Worm (Caenorhabditis elegans) whole organism, L3 larva: ENCODE results near the gene F38B7.11.

Experiments used
- R02D3.7 ChIP-seq: fragments of 150-350 bp; optimal IDR thresholded peaks from 2 replicates; lab custom pipeline; 2014; ENCODE audit warnings: missing biosample characterization, missing genetic modification characterization
- ZK546.5 ChIP-seq: sonication (generic microtip); optimal IDR thresholded peaks from 2 replicates; lab custom pipeline; 2017; ENCODE audit warnings: missing biosample characterization, missing genetic modification characterization
- aly-2 ChIP-seq: fragments of 150-350 bp; optimal IDR thresholded peaks from 2 replicates; lab custom pipeline; 2014; ENCODE audit warnings: missing biosample characterization, missing genetic modification characterization
- ama-1 ChIP-seq: fragments of 150-350 bp; optimal IDR thresholded peaks from 2 replicates; lab custom pipeline; 2018
- ceh-16 ChIP-seq: sonication (generic microtip); optimal IDR thresholded peaks from 2 replicates; lab custom pipeline; 2017; ENCODE audit warnings: missing biosample characterization, missing genetic modification characterization
- ceh-28 ChIP-seq: fragments of 150-350 bp; optimal IDR thresholded peaks from 2 replicates; lab custom pipeline; 2014; ENCODE audit warnings: missing biosample characterization, missing genetic modification reagents, missing genetic modification characterization
- ceh-82 ChIP-seq: fragments of 150-350 bp; optimal IDR thresholded peaks from 2 replicates; lab custom pipeline; 2014; ENCODE audit warnings: missing biosample characterization, missing genetic modification characterization
- ceh-9 ChIP-seq: sonication (generic microtip); optimal IDR thresholded peaks from 2 replicates; lab custom pipeline; 2018; ENCODE audit warnings: missing biosample characterization, missing genetic modification characterization
- daf-12 ChIP-seq: fragments of 150-350 bp; optimal IDR thresholded peaks from 2 replicates; lab custom pipeline; 2014; ENCODE audit warnings: missing biosample characterization, missing genetic modification reagents, missing genetic modification characterization
- egl-27 ChIP-seq: sonication (generic microtip); optimal IDR thresholded peaks from 4 replicates; lab custom pipeline; 2017; ENCODE audit warnings: missing biosample characterization, missing genetic modification reagents, missing genetic modification characterization
- egl-5 ChIP-seq: fragments of 150-350 bp; optimal IDR thresholded peaks from 2 replicates; lab custom pipeline; 2017; ENCODE audit warnings: missing biosample characterization, missing genetic modification reagents, missing genetic modification characterization, inconsistent platforms
- elt-1 ChIP-seq: fragments of 150-350 bp; optimal IDR thresholded peaks from 2 replicates; lab custom pipeline; 2014; ENCODE audit warnings: missing biosample characterization, missing genetic modification characterization
- elt-2 ChIP-seq: sonication (generic microtip); optimal IDR thresholded peaks from 2 replicates; lab custom pipeline; 2016; ENCODE audit warnings: missing genetic modification reagents, mild to moderate bottlenecking, missing genetic modification characterization, missing compliant biosample characterization
- elt-3 ChIP-seq, 3 experiments: fragments of 150-350 bp in 1 of 3; sonication (generic microtip) in 2 of 3; optimal IDR thresholded peaks; 2 replicates in 2 of 3; 4 replicates in 1 of 3; lab custom pipeline; 2014 to 2017; ENCODE audit warnings: missing biosample characterization in 3 of 3, missing genetic modification characterization in 3 of 3
- eor-1 ChIP-seq, 2 experiments: fragments of 150-350 bp; optimal IDR thresholded peaks; 2 replicates each; lab custom pipeline; 2014 to 2018; ENCODE audit warnings: missing biosample characterization in 2 of 2, missing genetic modification characterization in 2 of 2
- fkh-10 ChIP-seq: sonication (generic microtip); optimal IDR thresholded peaks from 2 replicates; lab custom pipeline; 2017; ENCODE audit warnings: missing biosample characterization, missing genetic modification reagents, missing genetic modification characterization
- fkh-2 ChIP-seq: fragments of 150-350 bp; optimal IDR thresholded peaks from 2 replicates; lab custom pipeline; 2014; ENCODE audit warnings: missing biosample characterization, missing genetic modification reagents, missing genetic modification characterization
- fos-1 ChIP-seq: fragments of 150-350 bp; optimal IDR thresholded peaks from 2 replicates; lab custom pipeline; 2014; ENCODE audit warnings: missing biosample characterization, missing genetic modification characterization
- hmg-11 ChIP-seq: sonication (generic microtip); optimal IDR thresholded peaks from 2 replicates; lab custom pipeline; 2016; ENCODE audit warnings: missing genetic modification characterization, missing compliant biosample characterization
- jun-1 ChIP-seq: fragments of 150-350 bp; optimal IDR thresholded peaks from 2 replicates; lab custom pipeline; 2014; ENCODE audit warnings: missing biosample characterization, missing genetic modification reagents, missing genetic modification characterization
- lin-15B ChIP-seq: fragments of 150-350 bp; optimal IDR thresholded peaks from 2 replicates; lab custom pipeline; 2014; ENCODE audit warnings: missing biosample characterization, missing genetic modification characterization
- lin-39 ChIP-seq: fragments of 150-350 bp; optimal IDR thresholded peaks from 2 replicates; lab custom pipeline; 2018; ENCODE audit warnings: missing biosample characterization, missing genetic modification reagents, missing genetic modification characterization
- lsy-12 ChIP-seq: sonication (generic microtip); optimal IDR thresholded peaks from 2 replicates; lab custom pipeline; 2016; ENCODE audit warnings: mild to moderate bottlenecking, missing genetic modification characterization, missing compliant biosample characterization
- mdl-1 ChIP-seq: fragments of 150-350 bp; optimal IDR thresholded peaks from 2 replicates; lab custom pipeline; 2014; ENCODE audit warnings: missing biosample characterization, missing genetic modification characterization
- mml-1 ChIP-seq: fragments of 150-350 bp; sonication (generic microtip); optimal IDR thresholded peaks from 3 replicates; lab custom pipeline; 2014; ENCODE audit warnings: missing biosample characterization, missing genetic modification characterization
- nfya-1 ChIP-seq: sonication (generic microtip); optimal IDR thresholded peaks from 2 replicates; lab custom pipeline; 2017; ENCODE audit warnings: missing genetic modification characterization, mild to moderate bottlenecking, missing compliant biosample characterization, antibody characterized with exemption, moderate library complexity; ENCODE audit not compliant: insufficient read depth
- nhr-11 ChIP-seq: fragments of 150-350 bp; optimal IDR thresholded peaks from 2 replicates; lab custom pipeline; 2014; ENCODE audit warnings: missing biosample characterization, missing genetic modification characterization
- nhr-12 ChIP-seq: fragments of 150-350 bp; optimal IDR thresholded peaks from 2 replicates; lab custom pipeline; 2014; ENCODE audit warnings: missing biosample characterization, missing genetic modification characterization
- nhr-23 ChIP-seq: fragments of 150-350 bp; optimal IDR thresholded peaks from 2 replicates; lab custom pipeline; 2014; ENCODE audit warnings: missing biosample characterization, missing genetic modification reagents, missing genetic modification characterization
- nhr-237 ChIP-seq: fragments of 150-350 bp; optimal IDR thresholded peaks from 2 replicates; lab custom pipeline; 2014; ENCODE audit warnings: missing biosample characterization, missing genetic modification characterization
- nhr-25 ChIP-seq: sonication (generic microtip); optimal IDR thresholded peaks from 2 replicates; lab custom pipeline; 2017; ENCODE audit warnings: missing biosample characterization, missing genetic modification characterization
- nhr-28 ChIP-seq: fragments of 150-350 bp; optimal IDR thresholded peaks from 2 replicates; lab custom pipeline; 2014; ENCODE audit warnings: missing biosample characterization, missing genetic modification characterization
- nhr-43 ChIP-seq: sonication (generic microtip); optimal IDR thresholded peaks from 2 replicates; lab custom pipeline; 2016; ENCODE audit warnings: mild to moderate bottlenecking, missing genetic modification characterization, missing compliant biosample characterization; ENCODE audit not compliant: poor library complexity, severe bottlenecking
- nhr-67 ChIP-seq: fragments of 150-350 bp; optimal IDR thresholded peaks from 2 replicates; lab custom pipeline; 2014; ENCODE audit warnings: missing biosample characterization, missing genetic modification characterization
- nhr-76 ChIP-seq: fragments of 150-350 bp; sonication (generic microtip); optimal IDR thresholded peaks from 5 replicates; lab custom pipeline; 2014; ENCODE audit warnings: missing biosample characterization, missing genetic modification characterization
- nhr-77 ChIP-seq: fragments of 150-350 bp; optimal IDR thresholded peaks from 2 replicates; lab custom pipeline; 2014; ENCODE audit warnings: missing biosample characterization, missing genetic modification characterization
- pha-4 ChIP-seq: fragments of 150-350 bp; optimal IDR thresholded peaks from 2 replicates; lab custom pipeline; 2014; ENCODE audit warnings: missing biosample characterization, missing genetic modification reagents, missing genetic modification characterization
- pqm-1 ChIP-seq: fragments of 150-350 bp; optimal IDR thresholded peaks from 2 replicates; lab custom pipeline; 2017; ENCODE audit warnings: missing biosample characterization, missing genetic modification characterization, inconsistent platforms
- sea-2 ChIP-seq: fragments of 150-350 bp; sonication (generic microtip); optimal IDR thresholded peaks from 4 replicates; lab custom pipeline; 2014; ENCODE audit warnings: missing biosample characterization, missing genetic modification reagents, missing genetic modification characterization
- skn-1 ChIP-seq: fragments of 150-350 bp; optimal IDR thresholded peaks from 2 replicates; lab custom pipeline; 2014; ENCODE audit warnings: missing biosample characterization, missing genetic modification characterization
- snpc-4 ChIP-seq: fragments of 150-350 bp; optimal IDR thresholded peaks from 2 replicates; lab custom pipeline; 2014; ENCODE audit warnings: missing biosample characterization, missing genetic modification characterization
- tbx-2 ChIP-seq: sonication (generic microtip); optimal IDR thresholded peaks from 2 replicates; lab custom pipeline; 2016; ENCODE audit warnings: mild to moderate bottlenecking, missing genetic modification characterization, missing compliant biosample characterization
- unc-39 ChIP-seq: sonication (generic microtip); optimal IDR thresholded peaks from 4 replicates; lab custom pipeline; 2017; ENCODE audit warnings: missing biosample characterization, missing genetic modification characterization
- unc-62 ChIP-seq: fragments of 150-350 bp; sonication (generic microtip); optimal IDR thresholded peaks from 4 replicates; lab custom pipeline; 2014; ENCODE audit warnings: missing biosample characterization, missing genetic modification reagents, missing genetic modification characterization
- zag-1 ChIP-seq: fragments of 150-350 bp; optimal IDR thresholded peaks from 2 replicates; lab custom pipeline; 2014; ENCODE audit warnings: missing biosample characterization, missing genetic modification characterization
- ztf-11 ChIP-seq: fragments of 150-350 bp; optimal IDR thresholded peaks from 2 replicates; lab custom pipeline; 2014; ENCODE audit warnings: missing biosample characterization, missing genetic modification characterization
- ztf-4 ChIP-seq: fragments of 150-350 bp; optimal IDR thresholded peaks from 2 replicates; lab custom pipeline; 2014; ENCODE audit warnings: missing biosample characterization, missing genetic modification characterization

F38B7.11 gene

DNA sequence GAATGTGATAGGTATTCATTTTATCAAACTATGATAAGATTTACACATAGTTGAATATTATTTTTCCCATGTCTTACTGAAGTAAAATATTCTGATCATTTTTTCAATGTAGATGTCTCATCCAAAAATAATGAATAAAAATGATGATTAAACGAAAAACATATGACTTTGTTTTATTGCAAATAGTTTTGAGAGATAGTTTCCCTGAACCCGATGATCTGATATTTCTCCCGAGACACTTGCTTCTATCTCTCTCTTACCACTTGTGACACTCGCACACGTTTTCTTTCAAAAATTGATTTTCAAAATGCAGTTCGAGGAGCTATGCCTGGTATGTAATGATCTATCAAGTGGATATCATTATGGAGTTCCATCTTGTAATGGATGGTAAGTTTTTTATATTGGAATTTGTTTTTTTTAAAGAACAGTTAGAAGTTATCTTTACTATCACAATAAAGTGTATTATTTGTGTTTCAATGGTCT lies 23.3 kb downstream of the F38B7.11 start, which contains the start of the genes nhr-101 and pms-2:
Gene nhr-101 (plus strand): TSS at position 308 of the 483 bp plus-strand sequence.
Gene pms-2 (minus strand): TSS at position 433 of the 483 bp plus-strand sequence.
- TF ChIP-seq nhr-25 (tag; lab: Kevin White, UChicago) (no peak), skn-1 (tag; lab: Kevin White, UChicago) (no peak), nfya-1 (no peak), ceh-28 (tag; lab: Kevin White, UChicago) (no peak), egl-27 (tag; lab: Kevin White, UChicago) (no peak), lin-39 (tag; lab: Kevin White, UChicago) (no peak), snpc-4 (tag; lab: Kevin White, UChicago) (no peak), fkh-10 (GFP tag; lab: Kevin White, UChicago) (no peak), lsy-12 (no peak), ceh-16 (tag; lab: Kevin White, UChicago) (no peak), egl-5 (no peak), pqm-1 (tag; lab: Kevin White, UChicago) (peak; percentile 11), R02D3.7 (tag; lab: Kevin White, UChicago) (no peak), elt-2 (tag; lab: Kevin White, UChicago) (peak; percentile 19)

DNA sequence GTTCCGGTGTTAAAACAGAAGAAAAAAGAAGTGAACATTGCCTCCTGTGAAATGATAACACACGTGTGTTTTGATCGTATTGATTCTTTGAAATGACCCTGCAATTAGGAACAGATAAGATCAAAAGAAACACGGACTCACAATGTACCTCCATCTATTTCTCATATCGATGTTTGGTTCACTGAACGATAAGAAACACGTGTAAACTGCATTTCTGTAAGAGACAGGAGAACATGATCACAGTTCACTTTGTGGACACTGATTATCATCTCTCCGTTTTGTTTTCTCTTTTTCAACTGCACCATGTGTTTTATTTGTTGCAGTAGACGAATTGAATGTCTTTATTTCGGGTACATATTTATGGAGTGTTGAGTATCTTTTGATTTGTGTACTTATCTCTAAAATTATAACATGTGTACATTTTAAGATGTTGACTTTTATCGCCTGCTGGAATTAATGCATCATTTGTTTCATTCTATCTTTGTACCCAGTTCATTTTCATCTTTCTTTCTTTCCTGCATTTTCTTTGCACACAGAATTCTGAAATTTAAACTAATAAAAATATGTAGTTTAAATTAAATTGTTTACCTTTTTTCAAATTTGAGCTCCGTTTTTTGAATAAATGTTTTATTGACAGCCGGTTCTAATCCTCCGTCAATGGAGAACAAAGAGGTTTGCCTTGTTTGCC lies 26.1 kb downstream of the F38B7.11 start, which contains the start of the genes H12C20.7 and nhr-68:
Gene H12C20.7 (minus strand): TSS at position 188 of the 688 bp plus-strand sequence.
Gene nhr-68 (plus strand): TSS at position 638 of the 688 bp plus-strand sequence.
- no peak for TF ChIP-seq fkh-2 (tag; lab: Kevin White, UChicago)
- TF ChIP-seq ZK546.5 (tag; lab: Kevin White, UChicago) = no peak
- no peak for TF ChIP-seq ceh-9 (tag; lab: Kevin White, UChicago)
- no peak for TF ChIP-seq fkh-10 (GFP tag; lab: Kevin White, UChicago)
- no peak for TF ChIP-seq eor-1 (tag; optimal IDR thresholded peaks at IDR 0.05; lab: Kevin White, UChicago)
- TF ChIP-seq elt-2 (tag; lab: Kevin White, UChicago) = peak; percentile 99
- peak; percentile 87 for TF ChIP-seq tbx-2 (tag; lab: Kevin White, UChicago)
- TF ChIP-seq nhr-28 (tag; lab: Kevin White, UChicago) = peak; percentile 48
- no peak for TF ChIP-seq aly-2 (tag; lab: Kevin White, UChicago)
- no peak for TF ChIP-seq mml-1 (tag; lab: Kevin White, UChicago)
- peak in 2 of 3 experiments; percentile 75 to 77 for TF ChIP-seq elt-3 (tag; optimal IDR thresholded peaks at IDR 0.05; lab: Kevin White, UChicago)
- no peak for TF ChIP-seq ama-1 (lab: Kevin White, UChicago)
- no peak for TF ChIP-seq daf-12 (tag; lab: Kevin White, UChicago)
- no peak for TF ChIP-seq lin-39 (tag; lab: Kevin White, UChicago)
- TF ChIP-seq nhr-76 (tag; lab: Kevin White, UChicago) = peak; percentile 9
- TF ChIP-seq zag-1 (tag; lab: Kevin White, UChicago) = no peak
- TF ChIP-seq lsy-12 = peak; percentile 95
- no peak for TF ChIP-seq nhr-11 (tag; lab: Kevin White, UChicago)
- peak; percentile 52 for TF ChIP-seq ztf-4 (tag; lab: Kevin White, UChicago)
- no peak for TF ChIP-seq egl-5
- TF ChIP-seq lin-15B (tag; lab: Kevin White, UChicago) = peak; percentile 23
- no peak for TF ChIP-seq nhr-67
- no peak for TF ChIP-seq unc-39
- TF ChIP-seq egl-27 (tag; lab: Kevin White, UChicago) = peak; percentile 72
- peak; percentile 94 for TF ChIP-seq nhr-25 (tag; lab: Kevin White, UChicago)
- peak; percentile 31 for TF ChIP-seq nhr-77 (tag; lab: Kevin White, UChicago)
- TF ChIP-seq mdl-1 = peak; percentile 76
- TF ChIP-seq pqm-1 (tag; lab: Kevin White, UChicago) = peak; percentile 99
- TF ChIP-seq jun-1 = peak; percentile 91
- peak; percentile 99 for TF ChIP-seq nhr-43 (tag; lab: Kevin White, UChicago)
- TF ChIP-seq snpc-4 (tag; lab: Kevin White, UChicago) = no peak
- no peak for TF ChIP-seq ztf-11 (tag; lab: Kevin White, UChicago)
- peak; percentile 50 for TF ChIP-seq elt-1 (tag; lab: Kevin White, UChicago)
- no peak for TF ChIP-seq ceh-16 (tag; lab: Kevin White, UChicago)
- TF ChIP-seq pha-4 (tag; lab: Kevin White, UChicago) = peak; percentile 95
- TF ChIP-seq skn-1 (tag; lab: Kevin White, UChicago) = peak; percentile 77
- peak; percentile 52 for TF ChIP-seq ceh-28 (tag; lab: Kevin White, UChicago)
- peak; percentile 22 for TF ChIP-seq unc-62 (GFP tag; lab: Kevin White, UChicago)
- TF ChIP-seq sea-2 (GFP tag; lab: Kevin White, UChicago) = no peak
- peak; percentile 60 for TF ChIP-seq fos-1 (tag; lab: Kevin White, UChicago)
- no peak for TF ChIP-seq ceh-82 (tag; lab: Kevin White, UChicago)
- peak; percentile 50 for TF ChIP-seq R02D3.7 (tag; lab: Kevin White, UChicago)
- peak; percentile 65 for TF ChIP-seq nfya-1
- no peak for TF ChIP-seq nhr-237
- no peak for TF ChIP-seq nhr-12 (tag; lab: Kevin White, UChicago)
- no peak for TF ChIP-seq hmg-11 (tag; lab: Kevin White, UChicago)
- peak; percentile 93 for TF ChIP-seq nhr-23 (tag; lab: Kevin White, UChicago)
